Worm (Caenorhabditis elegans): ENCODE data around the gene ddo-1.

ddo-1 gene

ce11 chrV:17732516-17732915 lies 44.5 kb downstream of the ddo-1 start, which contains the start of gene twk-42:
Gene twk-42, minus strand, starts transcription at chrV:17732616.
- TF ChIP-seq him-1 (tag; optimal IDR thresholded peaks at IDR 0.05) = no peak
- no peak for TF ChIP-seq dao-5 (tag; optimal IDR thresholded peaks at IDR 0.05)
- TF ChIP-seq W03F9.2 (tag; optimal IDR thresholded peaks at IDR 0.05) = no peak

ce11 chrV:17728757-17729156 lies 48.3 kb downstream of the ddo-1 start:
- no peak for TF ChIP-seq dao-5 (tag; optimal IDR thresholded peaks at IDR 0.05)
- TF ChIP-seq W03F9.2 (tag; optimal IDR thresholded peaks at IDR 0.05) = no peak
- no peak for TF ChIP-seq him-1 (tag; optimal IDR thresholded peaks at IDR 0.05)

- no peak for TF ChIP-seq W03F9.2 (tag; optimal IDR thresholded peaks at IDR 0.05)
- no peak for TF ChIP-seq him-1 (tag; optimal IDR thresholded peaks at IDR 0.05)
- TF ChIP-seq dao-5 (tag; optimal IDR thresholded peaks at IDR 0.05) = no peak
Measured at ce11 chrV:17728336-17728735, 48.7 kb downstream of the ddo-1 start.

DNA sequence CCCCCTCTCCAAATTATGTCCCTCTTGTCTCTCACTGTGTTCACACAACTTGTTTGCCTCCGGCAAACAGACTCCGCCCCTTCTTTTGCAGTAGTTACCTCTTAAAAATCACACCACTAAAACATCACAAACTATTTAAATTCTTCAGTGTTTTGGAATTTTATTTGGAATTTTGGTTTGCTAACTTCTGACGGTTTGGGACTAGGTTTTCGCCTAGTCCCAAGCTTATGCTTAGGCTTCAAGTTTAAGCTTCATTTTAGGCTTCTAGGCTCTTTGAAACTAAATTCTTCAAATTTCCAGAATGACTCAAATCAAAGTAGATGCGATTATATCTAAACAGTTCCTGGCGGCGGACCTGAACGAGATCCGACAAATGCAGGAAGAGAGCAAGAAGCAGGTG lies 52.3 kb downstream of the ddo-1 start, which contains the start of gene fat-5:
TSS of gene fat-5 (plus strand) at position 301 of the 400 bp plus-strand sequence.
- TF ChIP-seq W03F9.2 (tag; optimal IDR thresholded peaks at IDR 0.05) = no peak
